Fruit fly (Drosophila melanogaster): ENCODE measurements around the gene CG6621.

CG6621 gene

DNA sequence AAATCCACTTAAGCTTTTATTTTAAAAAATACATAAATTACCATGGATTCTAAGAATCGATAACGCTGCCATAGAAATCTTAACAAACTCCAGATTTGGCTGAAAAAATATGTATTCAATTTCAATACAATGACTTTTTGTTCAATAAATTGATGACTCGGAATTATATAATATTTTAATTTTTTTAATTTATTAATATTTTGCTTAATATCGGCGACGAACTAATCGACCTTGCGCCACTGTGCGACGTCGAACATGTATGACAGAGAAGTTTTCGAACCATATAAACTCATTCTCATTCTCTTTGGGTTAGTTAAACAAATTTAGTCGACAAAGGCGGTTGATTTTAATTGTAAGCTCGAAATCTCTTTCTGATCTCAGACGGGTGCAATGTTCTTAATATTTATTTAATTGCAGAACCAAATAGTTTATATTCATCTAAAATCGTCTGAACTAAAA, 43.8 kb downstream of the CG6621 start, which contains the start of gene CG42394 (continued):
- TF ChIP-seq CG15696 (tag; optimal IDR thresholded peaks at IDR 0.05), result peak; percentile 94
- peak; percentile 83 for TF ChIP-seq CG9215 (GFP tag; IDR thresholded peaks at IDR 0.05)
- peak; percentile 84 for TF ChIP-seq CG14667 (GFP tag; IDR thresholded peaks at IDR 0.05)
- TF ChIP-seq CG3838 (GFP tag; optimal IDR thresholded peaks at IDR 0.05), result peak; percentile 78
- TF ChIP-seq HLH54F (GFP tag; optimal IDR thresholded peaks at IDR 0.05), result peak; percentile 60
- TF ChIP-seq Dip3 (GFP tag; optimal IDR thresholded peaks at IDR 0.05), result peak; percentile 64
- TF ChIP-seq sob (GFP tag; IDR thresholded peaks at IDR 0.05), result peak; percentile 95
- peak in 1 of 2 experiments; percentile 67 for TF ChIP-seq eve (GFP tag; optimal IDR thresholded peaks at IDR 0.05)
- TF ChIP-seq Gug (GFP tag; IDR thresholded peaks at IDR 0.05), result peak; percentile 84; the same call in 3 of the 4 replicates
- TF ChIP-seq CG43689 (GFP tag; IDR thresholded peaks at IDR 0.05), result peak; percentile 39; the same call in 1 of the 2 replicates
- TF ChIP-seq so (GFP tag; IDR thresholded peaks at IDR 0.05), result peak; percentile 95; the same call in 2 of the 3 replicates
- TF ChIP-seq CG12744 (GFP tag; optimal IDR thresholded peaks at IDR 0.05), result peak; percentile 43
- TF ChIP-seq CG1832 (GFP tag; optimal IDR thresholded peaks at IDR 0.05), result no peak
- peak; percentile 96 for TF ChIP-seq ranshi (GFP tag; IDR thresholded peaks at IDR 0.05)
- peak; percentile 89 for TF ChIP-seq Usf (GFP tag; optimal IDR thresholded peaks at IDR 0.05)
- TF ChIP-seq CG6654 (GFP tag; optimal IDR thresholded peaks at IDR 0.05), result peak; percentile 89
- peak; percentile 19 for TF ChIP-seq Sry-δ (GFP tag; optimal IDR thresholded peaks at IDR 0.05)
- peak in 1 of 3 experiments; percentile 83 for TF ChIP-seq Stat92E (GFP tag; optimal IDR thresholded peaks at IDR 0.05)
- peak; percentile 28 for TF ChIP-seq disco-r (GFP tag; optimal IDR thresholded peaks at IDR 0.05)
- TF ChIP-seq CG2712 (tag; optimal IDR thresholded peaks at IDR 0.05), result peak; percentile 99
- peak; percentile 96 for TF ChIP-seq ci (GFP tag; IDR thresholded peaks at IDR 0.05)
- peak; percentile 95 for TF ChIP-seq PHDP (tag; optimal IDR thresholded peaks at IDR 0.05)
- TF ChIP-seq cad (GFP tag; optimal IDR thresholded peaks at IDR 0.05), result no peak
- peak; percentile 72; the same call in 1 of the 2 replicates for TF ChIP-seq dimm (GFP tag; IDR thresholded peaks at IDR 0.05)
- TF ChIP-seq zfh1 (GFP tag; IDR thresholded peaks at IDR 0.05), result peak; percentile 94
- TF ChIP-seq Hmx (GFP tag; optimal IDR thresholded peaks at IDR 0.05), result no peak
- TF ChIP-seq NC2α (GFP tag; optimal IDR thresholded peaks at IDR 0.05), result peak; percentile 15
- TF ChIP-seq Dp (GFP tag; optimal IDR thresholded peaks at IDR 0.05), result peak; percentile 5
- peak; percentile 50 for TF ChIP-seq CG3163 (GFP tag; optimal IDR thresholded peaks at IDR 0.05)
- TF ChIP-seq CG12219 (GFP tag; optimal IDR thresholded peaks at IDR 0.05), result peak; percentile 85
- peak; percentile 44; the same call in 1 of the 2 replicates for TF ChIP-seq Scr (GFP tag; IDR thresholded peaks at IDR 0.05; ENCODE audit: partially characterized antibody)
- TF ChIP-seq fu2 (GFP tag; optimal IDR thresholded peaks at IDR 0.05), result peak; percentile 53
- peak; percentile 92 for TF ChIP-seq CG7372 (GFP tag; IDR thresholded peaks at IDR 0.05)
- TF ChIP-seq CG8765 (GFP tag; IDR thresholded peaks at IDR 0.05), result peak; percentile 89
- no peak for TF ChIP-seq Lpt (GFP tag; optimal IDR thresholded peaks at IDR 0.05)
- peak; percentile 93 for TF ChIP-seq CG10959 (GFP tag; IDR thresholded peaks at IDR 0.05)
- no peak for TF ChIP-seq Opbp (GFP tag; IDR thresholded peaks at IDR 0.05; ENCODE audit: partially characterized antibody)
- peak; percentile 93 for TF ChIP-seq Rfx (GFP tag; IDR thresholded peaks at IDR 0.05)
- peak; percentile 43 for TF ChIP-seq Kr (GFP tag; optimal IDR thresholded peaks at IDR 0.05)
- peak; percentile 99 for TF ChIP-seq CG31441 (GFP tag; IDR thresholded peaks at IDR 0.05)
- peak; percentile 64 for TF ChIP-seq Bdp1 (GFP tag; optimal IDR thresholded peaks at IDR 0.05)
- TF ChIP-seq Hmr (GFP tag; optimal IDR thresholded peaks at IDR 0.05), result peak; percentile 96
- TF ChIP-seq Sox102F (GFP tag; optimal IDR thresholded peaks at IDR 0.05), result peak; percentile 94
- TF ChIP-seq crc (GFP tag; optimal IDR thresholded peaks at IDR 0.05), result peak; percentile 54
- TF ChIP-seq twi (tag; optimal IDR thresholded peaks at IDR 0.05), result peak; percentile 87
- peak; percentile 91 for TF ChIP-seq CG8388 (GFP tag; optimal IDR thresholded peaks at IDR 0.05)
- TF ChIP-seq vfl (GFP tag; optimal IDR thresholded peaks at IDR 0.05), result peak; percentile 71
- TF ChIP-seq Trl (optimal IDR thresholded peaks at IDR 0.05), result no peak
- peak; percentile 70 for TF ChIP-seq Trl (GFP tag; optimal IDR thresholded peaks at IDR 0.05)
- no peak for TF ChIP-seq h (optimal IDR thresholded peaks at IDR 0.05)
- TF ChIP-seq pita (GFP tag; optimal IDR thresholded peaks at IDR 0.05), result no peak
- TF ChIP-seq CG10654 (GFP tag; optimal IDR thresholded peaks at IDR 0.05), result peak; percentile 89
